Fruit fly (Drosophila melanogaster): Measurements from ENCODE around the gene CG17636.

Gene CG17636

DNA sequence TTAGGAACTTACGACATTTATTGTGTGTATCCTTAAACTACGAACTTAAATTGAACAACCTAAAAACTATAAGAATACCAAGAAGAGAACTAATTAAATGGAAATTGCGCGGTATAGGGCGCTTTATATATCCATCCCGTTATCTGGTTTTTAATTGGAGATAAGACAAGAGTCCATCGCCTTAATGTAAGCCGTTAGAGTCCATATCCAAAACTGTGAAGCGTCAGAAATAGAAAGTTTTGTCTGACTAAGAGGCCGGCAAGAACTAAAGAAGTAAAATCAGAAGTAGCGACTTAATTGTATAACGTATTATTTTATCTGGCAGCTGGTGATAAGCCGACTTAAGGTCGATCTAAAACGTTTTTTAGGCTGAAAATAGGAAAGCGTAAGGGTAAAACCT lies at the start of gene CG17636:
CG17636 (minus strand) TSS at position 101 of the 400 bp plus-strand sequence.
- no peak for TF ChIP-seq fkh (GFP tag; optimal IDR thresholded peaks at IDR 0.05)
- TF ChIP-seq Blimp-1 (GFP tag; optimal IDR thresholded peaks at IDR 0.05) = no peak
- TF ChIP-seq Met (GFP tag; optimal IDR thresholded peaks at IDR 0.05) = no peak
- no peak for TF ChIP-seq CG7368 (GFP tag; optimal IDR thresholded peaks at IDR 0.05)
- TF ChIP-seq esn (GFP tag; optimal IDR thresholded peaks at IDR 0.05) = no peak
- no peak for TF ChIP-seq Eip78C (GFP tag)
- TF ChIP-seq CG16779 (tag; optimal IDR thresholded peaks at IDR 0.05) = no peak
- TF ChIP-seq CG10669 (GFP tag; optimal IDR thresholded peaks at IDR 0.05) = no peak
- TF ChIP-seq Eip75B (GFP tag; optimal IDR thresholded peaks at IDR 0.05) = no peak
- no peak for TF ChIP-seq CG10631 (GFP tag; optimal IDR thresholded peaks at IDR 0.05)
- TF ChIP-seq Sox102F (GFP tag; optimal IDR thresholded peaks at IDR 0.05) = no peak
- TF ChIP-seq CG6854 (GFP tag; optimal IDR thresholded peaks at IDR 0.05) = no peak
- TF ChIP-seq lz (GFP tag; optimal IDR thresholded peaks at IDR 0.05) = no peak
- TF ChIP-seq CG32006 (GFP tag; optimal IDR thresholded peaks at IDR 0.05) = no peak
- TF ChIP-seq CG1621 (tag; optimal IDR thresholded peaks at IDR 0.05) = no peak

DNA sequence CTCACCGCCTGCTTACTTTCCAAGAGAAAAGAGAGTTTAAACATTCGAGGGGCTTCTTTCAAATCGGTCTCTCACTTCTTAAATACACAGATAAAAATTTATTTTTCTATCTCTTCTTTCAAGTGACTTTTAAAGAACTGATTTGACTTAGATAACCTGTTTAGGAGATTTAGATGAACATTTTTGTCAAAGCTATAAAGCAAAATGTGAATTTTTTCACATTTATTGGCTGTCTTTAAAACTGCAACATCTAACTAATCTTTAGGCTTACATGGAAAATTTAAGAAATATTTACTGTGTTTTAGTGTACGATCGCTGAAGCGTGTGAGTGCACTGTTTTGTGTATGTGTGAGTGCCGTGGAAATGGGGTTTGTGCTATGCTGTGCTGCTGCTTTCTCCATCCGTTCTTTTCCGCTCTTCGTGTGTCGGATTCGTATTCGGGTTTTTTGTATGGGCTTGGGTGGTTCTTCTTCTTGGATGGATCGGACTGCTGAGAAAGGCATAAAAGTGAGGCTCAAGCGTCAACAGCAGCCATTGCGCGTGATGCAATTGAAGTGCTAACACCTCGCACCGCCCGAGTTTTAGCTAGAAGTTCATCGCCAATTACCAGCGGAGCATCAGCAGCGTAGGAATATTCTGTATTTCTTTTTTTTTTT lies 49.2 kb upstream of the CG17636 start:
- peak; percentile 91 for TF ChIP-seq esn (GFP tag; optimal IDR thresholded peaks at IDR 0.05)
- peak; percentile 87 for TF ChIP-seq Hr39 (GFP tag; optimal IDR thresholded peaks at IDR 0.05)
- peak; percentile 88 for TF ChIP-seq Sox102F (GFP tag; optimal IDR thresholded peaks at IDR 0.05)
- peak; percentile 88 for TF ChIP-seq Eip75B (GFP tag; optimal IDR thresholded peaks at IDR 0.05)
- TF ChIP-seq CG6163 (GFP tag; IDR thresholded peaks at IDR 0.05) = peak; percentile 58; the same call in 1 of the 3 replicates
- TF ChIP-seq topi (GFP tag; optimal IDR thresholded peaks at IDR 0.05) = peak; percentile 89
- TF ChIP-seq Hr4 (GFP tag; optimal IDR thresholded peaks at IDR 0.05) = peak; percentile 68
- peak; percentile 73 for TF ChIP-seq CG6276 (GFP tag; optimal IDR thresholded peaks at IDR 0.05)
- TF ChIP-seq dac (GFP tag; optimal IDR thresholded peaks at IDR 0.05) = peak; percentile 39
- peak; percentile 20 for TF ChIP-seq Sox15 (GFP tag; optimal IDR thresholded peaks at IDR 0.05)
- TF ChIP-seq achi (GFP tag; optimal IDR thresholded peaks at IDR 0.05) = peak; percentile 87
- TF ChIP-seq Eip93F (GFP tag; optimal IDR thresholded peaks at IDR 0.05) = peak; percentile 19
- peak; percentile 63 for TF ChIP-seq vri (GFP tag; optimal IDR thresholded peaks at IDR 0.05)
- peak; percentile 79 for TF ChIP-seq acj6 (GFP tag; optimal IDR thresholded peaks at IDR 0.05)
- peak; percentile 59 for TF ChIP-seq Blimp-1 (GFP tag; optimal IDR thresholded peaks at IDR 0.05)
- TF ChIP-seq Eip78C (GFP tag) = peak; percentile 93
- peak; percentile 76 for TF ChIP-seq CG4318 (GFP tag; optimal IDR thresholded peaks at IDR 0.05)
- TF ChIP-seq Sox14 (GFP tag; optimal IDR thresholded peaks at IDR 0.05) = peak; percentile 89
- TF ChIP-seq CG16779 (tag; optimal IDR thresholded peaks at IDR 0.05) = peak; percentile 48
- peak; percentile 59 for TF ChIP-seq CG6808 (GFP tag; optimal IDR thresholded peaks at IDR 0.05)
- peak; percentile 84 for TF ChIP-seq CG31627 (GFP tag; optimal IDR thresholded peaks at IDR 0.05)
- TF ChIP-seq CG3032 (tag; optimal IDR thresholded peaks at IDR 0.05) = peak; percentile 58
- peak; percentile 66; the same call in 2 of the 3 replicates for TF ChIP-seq eg (GFP tag; IDR thresholded peaks at IDR 0.05)
- TF ChIP-seq ss (GFP tag; optimal IDR thresholded peaks at IDR 0.05) = peak; percentile 32 to 60
- TF ChIP-seq fd59A (GFP tag; optimal IDR thresholded peaks at IDR 0.05) = peak; percentile 24
- TF ChIP-seq CG1621 (tag; optimal IDR thresholded peaks at IDR 0.05) = peak; percentile 17
- peak; percentile 82 for TF ChIP-seq CG10631 (GFP tag; optimal IDR thresholded peaks at IDR 0.05)
- peak; percentile 18; the same call in 1 of the 2 replicates for TF ChIP-seq Gug (GFP tag; IDR thresholded peaks at IDR 0.05)
- peak in 1 of 2 experiments; percentile 81 for TF ChIP-seq salr (GFP tag; optimal IDR thresholded peaks at IDR 0.05)
- peak; percentile 86 for TF ChIP-seq lz (GFP tag; optimal IDR thresholded peaks at IDR 0.05)
- TF ChIP-seq CG9139 (GFP tag; optimal IDR thresholded peaks at IDR 0.05) = no peak
- peak; percentile 61 for TF ChIP-seq net (GFP tag; optimal IDR thresholded peaks at IDR 0.05)
- TF ChIP-seq svp (GFP tag) = peak; percentile 90
- TF ChIP-seq cyc (GFP tag; optimal IDR thresholded peaks at IDR 0.05) = peak; percentile 78
- TF ChIP-seq Lpt (GFP tag; optimal IDR thresholded peaks at IDR 0.05) = peak; percentile 72
- TF ChIP-seq pdm3 (GFP tag; optimal IDR thresholded peaks at IDR 0.05) = peak; percentile 82
- peak; percentile 87 for TF ChIP-seq CG32006 (GFP tag; optimal IDR thresholded peaks at IDR 0.05)
- TF ChIP-seq OdsH (GFP tag; optimal IDR thresholded peaks at IDR 0.05) = peak; percentile 84
- peak; percentile 54 for TF ChIP-seq CG7368 (GFP tag; optimal IDR thresholded peaks at IDR 0.05)
- peak; percentile 74 for TF ChIP-seq CG34406 (GFP tag; optimal IDR thresholded peaks at IDR 0.05)
- TF ChIP-seq CG10669 (GFP tag; optimal IDR thresholded peaks at IDR 0.05) = peak; percentile 52
- TF ChIP-seq Ets96B (tag; optimal IDR thresholded peaks at IDR 0.05) = peak; percentile 53
- no peak for TF ChIP-seq fd85E (GFP tag; optimal IDR thresholded peaks at IDR 0.05)
- TF ChIP-seq Smox (GFP tag; optimal IDR thresholded peaks at IDR 0.05) = peak; percentile 86
